Worm (Caenorhabditis elegans) whole organism, mixed stage, embryonic: ENCODE measurements around the gene eif-3.F.
A peak's percentile ranks its signal among the peaks of the same experiment; 100 is the strongest.

Experiments
- M03D4.4 ChIP-seq: sonication (generic microtip); optimal IDR thresholded peaks from 2 replicates; lab custom pipeline; 2017; ENCODE audit warnings: mild to moderate bottlenecking, missing genetic modification characterization, missing compliant biosample characterization
- bed-3 ChIP-seq: fragments of 200-800 bp; sonication (Bioruptor generic); optimal IDR thresholded peaks from 3 replicates; lab custom pipeline; 2018; ENCODE audit warnings: mild to moderate bottlenecking, missing genetic modification characterization, moderate library complexity, missing compliant biosample characterization
- blmp-1 ChIP-seq: fragments of 150-350 bp; optimal IDR thresholded peaks from 2 replicates; lab custom pipeline; 2014; ENCODE audit warnings: missing biosample characterization, missing genetic modification characterization
- ceh-39 ChIP-seq: fragments of 150-350 bp; optimal IDR thresholded peaks from 2 replicates; lab custom pipeline; 2014; ENCODE audit warnings: missing biosample characterization, missing genetic modification characterization
- ceh-43 ChIP-seq: fragments of 200-800 bp; sonication (Bioruptor generic); optimal IDR thresholded peaks from 2 replicates; lab custom pipeline; 2018; ENCODE audit warnings: mild to moderate bottlenecking, missing genetic modification characterization, moderate library complexity, missing compliant biosample characterization
- ceh-83 ChIP-seq: fragments of 200-800 bp; sonication (Bioruptor generic); optimal IDR thresholded peaks from 2 replicates; lab custom pipeline; 2018; ENCODE audit warnings: mild to moderate bottlenecking, missing genetic modification characterization, missing compliant biosample characterization
- ces-1 ChIP-seq: fragments of 150-350 bp; optimal IDR thresholded peaks from 2 replicates; lab custom pipeline; 2014; ENCODE audit warnings: missing biosample characterization, missing genetic modification reagents, missing genetic modification characterization
- cnd-1 ChIP-seq: fragments of 200-800 bp; sonication (Bioruptor generic); optimal IDR thresholded peaks from 2 replicates; lab custom pipeline; 2018; ENCODE audit warnings: mild to moderate bottlenecking, missing genetic modification characterization, missing compliant biosample characterization
- drap-1 ChIP-seq: fragments of 200-800 bp; sonication (Bioruptor generic); optimal IDR thresholded peaks from 3 replicates; lab custom pipeline; 2018; ENCODE audit warnings: mild to moderate bottlenecking, missing genetic modification characterization, missing compliant biosample characterization
- elt-1 ChIP-seq: sonication (generic microtip); optimal IDR thresholded peaks from 2 replicates; lab custom pipeline; 2017; ENCODE audit warnings: missing genetic modification characterization, mild to moderate bottlenecking, missing compliant biosample characterization, antibody characterized with exemption, moderate library complexity, borderline replicate concordance; ENCODE audit not compliant: insufficient read depth
- elt-3 ChIP-seq: fragments of 150-350 bp; optimal IDR thresholded peaks from 2 replicates; lab custom pipeline; 2014; ENCODE audit warnings: missing biosample characterization, missing genetic modification characterization
- flh-1 ChIP-seq: fragments of 200-800 bp; sonication (Bioruptor generic); optimal IDR thresholded peaks from 2 replicates; lab custom pipeline; 2018; ENCODE audit warnings: mild to moderate bottlenecking, missing genetic modification characterization, moderate library complexity, missing compliant biosample characterization
- ham-2 ChIP-seq: fragments of 200-800 bp; sonication (Bioruptor generic); optimal IDR thresholded peaks from 2 replicates; lab custom pipeline; 2018; ENCODE audit warnings: mild to moderate bottlenecking, missing genetic modification characterization, missing compliant biosample characterization
- hlh-1 ChIP-seq: fragments of 150-350 bp; optimal IDR thresholded peaks from 2 replicates; lab custom pipeline; 2014; ENCODE audit warnings: missing biosample characterization, missing genetic modification reagents, missing genetic modification characterization
- lin-13 ChIP-seq: fragments of 150-350 bp; optimal IDR thresholded peaks from 2 replicates; lab custom pipeline; 2014; ENCODE audit warnings: missing biosample characterization, missing genetic modification characterization
- lin-32 ChIP-seq: fragments of 200-800 bp; sonication (Bioruptor generic); optimal IDR thresholded peaks from 2 replicates; lab custom pipeline; 2018; ENCODE audit warnings: mild to moderate bottlenecking, missing genetic modification characterization, missing compliant biosample characterization
- lsy-2 ChIP-seq: fragments of 150-350 bp; optimal IDR thresholded peaks from 2 replicates; lab custom pipeline; 2014; ENCODE audit warnings: missing biosample characterization, missing genetic modification characterization
- mab-5 ChIP-seq: fragments of 150-350 bp; optimal IDR thresholded peaks from 2 replicates; lab custom pipeline; 2014; ENCODE audit warnings: missing biosample characterization, missing genetic modification characterization
- mep-1 ChIP-seq: fragments of 150-350 bp; optimal IDR thresholded peaks from 2 replicates; lab custom pipeline; 2017; ENCODE audit warnings: missing biosample characterization, missing genetic modification reagents, missing genetic modification characterization, inconsistent platforms
- mls-2 ChIP-seq: sonication (generic microtip); optimal IDR thresholded peaks from 2 replicates; lab custom pipeline; 2016; ENCODE audit warnings: mild to moderate bottlenecking, missing genetic modification characterization, moderate library complexity, missing compliant biosample characterization
- nhr-12 ChIP-seq: fragments of 150-350 bp; optimal IDR thresholded peaks from 2 replicates; lab custom pipeline; 2014; ENCODE audit warnings: missing biosample characterization, missing genetic modification characterization
- nhr-2 ChIP-seq: fragments of 150-350 bp; optimal IDR thresholded peaks from 2 replicates; lab custom pipeline; 2014; ENCODE audit warnings: missing biosample characterization, missing genetic modification characterization
- nhr-237 ChIP-seq: fragments of 150-350 bp; optimal IDR thresholded peaks from 2 replicates; lab custom pipeline; 2014; ENCODE audit warnings: missing biosample characterization, missing genetic modification characterization
- nhr-28 ChIP-seq: fragments of 150-350 bp; optimal IDR thresholded peaks from 2 replicates; lab custom pipeline; 2014; ENCODE audit warnings: missing biosample characterization, missing genetic modification characterization
- nhr-76 ChIP-seq: sonication (generic microtip); optimal IDR thresholded peaks from 2 replicates; lab custom pipeline; 2017; ENCODE audit warnings: missing biosample characterization, missing genetic modification characterization
- pha-4 ChIP-seq: fragments of 150-350 bp; optimal IDR thresholded peaks from 2 replicates; lab custom pipeline; 2018; ENCODE audit warnings: missing biosample characterization, missing genetic modification reagents, missing genetic modification characterization
- sem-2 ChIP-seq: fragments of 200-800 bp; sonication (Bioruptor generic); optimal IDR thresholded peaks from 2 replicates; lab custom pipeline; 2018; ENCODE audit warnings: mild to moderate bottlenecking, missing genetic modification characterization, missing compliant biosample characterization
- snpc-4 ChIP-seq: fragments of 150-350 bp; optimal IDR thresholded peaks from 2 replicates; lab custom pipeline; 2014; ENCODE audit warnings: missing biosample characterization, missing genetic modification characterization
- sptf-1 ChIP-seq: sonication (generic microtip); optimal IDR thresholded peaks from 2 replicates; lab custom pipeline; 2017; ENCODE audit warnings: mild to moderate bottlenecking, missing genetic modification characterization, moderate library complexity, missing compliant biosample characterization
- tbx-8 ChIP-seq: fragments of 200-800 bp; sonication (Bioruptor generic); optimal IDR thresholded peaks from 2 replicates; lab custom pipeline; 2018; ENCODE audit warnings: mild to moderate bottlenecking, missing genetic modification characterization, moderate library complexity, missing compliant biosample characterization
- unc-120 ChIP-seq: sonication (generic microtip); optimal IDR thresholded peaks from 2 replicates; lab custom pipeline; 2017; ENCODE audit warnings: missing genetic modification characterization, missing compliant biosample characterization; ENCODE audit not compliant: poor library complexity, severe bottlenecking
- unc-39 ChIP-seq: fragments of 150-350 bp; optimal IDR thresholded peaks from 2 replicates; lab custom pipeline; 2014; ENCODE audit warnings: missing biosample characterization, missing genetic modification characterization
- unc-62 ChIP-seq: fragments of 150-350 bp; optimal IDR thresholded peaks from 2 replicates; lab custom pipeline; 2014; ENCODE audit warnings: missing biosample characterization, missing genetic modification reagents, missing genetic modification characterization
- zip-8 ChIP-seq: fragments of 150-350 bp; optimal IDR thresholded peaks from 2 replicates; lab custom pipeline; 2014; ENCODE audit warnings: missing biosample characterization, missing genetic modification characterization
- ztf-11 ChIP-seq: fragments of 150-350 bp; optimal IDR thresholded peaks from 2 replicates; lab custom pipeline; 2014; ENCODE audit warnings: missing biosample characterization, missing genetic modification characterization

eif-3.F gene

ce11 chrII:9308614-9309046, 22.8 kb upstream of the eif-3.F start:
- peak; percentile 20 for TF ChIP-seq sem-2 (GFP tag; lab: Kevin White, UChicago)
- TF ChIP-seq nhr-76 (tag; lab: Kevin White, UChicago) = no peak
- TF ChIP-seq lin-32 = no peak
- TF ChIP-seq mep-1 (tag; lab: Kevin White, UChicago) = no peak
- peak; percentile 11 for TF ChIP-seq ceh-39
- no peak for TF ChIP-seq pha-4 (tag; lab: Kevin White, UChicago)
- TF ChIP-seq drap-1 = no peak
- peak; percentile 69 for TF ChIP-seq sptf-1 (tag; lab: Kevin White, UChicago)
- TF ChIP-seq blmp-1 (tag; lab: Kevin White, UChicago) = no peak
- peak; percentile 69 for TF ChIP-seq cnd-1 (tag; lab: Kevin White, UChicago)
- TF ChIP-seq zip-8 (tag; lab: Kevin White, UChicago) = peak; percentile 2
- TF ChIP-seq mls-2 (tag; lab: Kevin White, UChicago) = peak; percentile 9
- no peak for TF ChIP-seq flh-1 (GFP tag; lab: Kevin White, UChicago)
- peak; percentile 50 for TF ChIP-seq tbx-8
- TF ChIP-seq unc-120 (tag; lab: Kevin White, UChicago) = peak; percentile 26
- TF ChIP-seq snpc-4 = no peak
- no peak for TF ChIP-seq elt-1 (tag; lab: Kevin White, UChicago)
- TF ChIP-seq elt-3 (tag; lab: Kevin White, UChicago) = no peak
- no peak for TF ChIP-seq nhr-237 (tag; lab: Kevin White, UChicago)
- TF ChIP-seq lsy-2 = no peak
- peak; percentile 33 for TF ChIP-seq ces-1 (GFP tag; lab: Kevin White, UChicago)
- peak; percentile 98 for TF ChIP-seq unc-62 (GFP tag; lab: Kevin White, UChicago)
- peak; percentile 61 for TF ChIP-seq ztf-11 (tag; lab: Kevin White, UChicago)
- no peak for TF ChIP-seq ceh-83
- TF ChIP-seq ham-2 = no peak
- TF ChIP-seq lin-13 (tag; lab: Kevin White, UChicago) = peak; percentile 39
- TF ChIP-seq M03D4.4 (tag; lab: Kevin White, UChicago) = peak; percentile 50
- peak; percentile 67 for TF ChIP-seq hlh-1 (tag; lab: Kevin White, UChicago)
- peak; percentile 57 for TF ChIP-seq mab-5 (tag; lab: Kevin White, UChicago)
- TF ChIP-seq unc-39 (tag; lab: Kevin White, UChicago) = no peak
- TF ChIP-seq nhr-28 (tag; lab: Kevin White, UChicago) = no peak
- TF ChIP-seq ceh-43 (GFP tag; lab: Kevin White, UChicago) = peak; percentile 26
- TF ChIP-seq bed-3 (GFP tag; lab: Kevin White, UChicago) = no peak
- peak; percentile 96 for TF ChIP-seq nhr-2 (tag; lab: Kevin White, UChicago)
- TF ChIP-seq nhr-12 (tag; lab: Kevin White, UChicago) = no peak

- TF ChIP-seq pha-4 (tag; lab: Kevin White, UChicago) (no peak), lin-32 (no peak), ceh-43 (GFP tag; lab: Kevin White, UChicago) (no peak), tbx-8 (no peak), ceh-83 (no peak), ham-2 (no peak), unc-120 (tag; lab: Kevin White, UChicago) (no peak), unc-39 (tag; lab: Kevin White, UChicago) (no peak), zip-8 (tag; lab: Kevin White, UChicago) (no peak), cnd-1 (tag; lab: Kevin White, UChicago) (no peak), ceh-39 (no peak), flh-1 (GFP tag; lab: Kevin White, UChicago) (no peak), lsy-2 (no peak), mep-1 (tag; lab: Kevin White, UChicago) (no peak)
These were observed 21.2 kb upstream of the eif-3.F start, which contains the start of gene cam-1 for ce11 chrII:9310204-9310603. Gene cam-1, minus strand, starts transcription at chrII:9310304.

ce11 chrII:9310794-9311193, 20.6 kb upstream of the eif-3.F start:
- TF ChIP-seq ces-1 (GFP tag; lab: Kevin White, UChicago) (peak; percentile 90), mab-5 (tag; lab: Kevin White, UChicago) (no peak)

ce11 chrII:9311702-9312101, 19.7 kb upstream of the eif-3.F start:
- TF ChIP-seq blmp-1 (tag; lab: Kevin White, UChicago) (no peak), ces-1 (GFP tag; lab: Kevin White, UChicago) (peak; percentile 98), mab-5 (tag; lab: Kevin White, UChicago) (no peak), ztf-11 (tag; lab: Kevin White, UChicago) (no peak), unc-62 (GFP tag; lab: Kevin White, UChicago) (peak; percentile 25)
